Worm (Caenorhabditis elegans): ENCODE results near the gene flp-10.

flp-10 gene

DNA sequence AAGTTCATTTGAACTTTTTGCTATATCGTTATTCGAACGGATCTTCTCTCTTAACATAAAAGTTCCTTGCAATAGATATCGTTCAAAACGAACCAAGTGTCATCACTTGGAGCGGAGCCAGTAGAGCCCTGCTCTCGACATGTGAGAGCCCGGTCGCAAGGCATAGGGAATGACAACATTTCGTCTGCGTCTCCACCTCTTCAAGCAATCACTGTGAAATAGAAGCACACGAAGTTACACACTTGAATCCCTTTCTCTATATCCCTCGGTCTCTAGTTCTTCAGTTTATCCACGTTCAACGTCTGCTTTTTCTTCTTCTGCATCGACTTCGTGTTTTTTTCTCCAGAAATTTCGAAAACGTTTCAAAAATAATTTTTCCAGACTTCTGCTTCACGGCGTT lies 34.7 kb downstream of the flp-10 start, which contains the start of gene C49H3.6 (continued):
- TF ChIP-seq ama-1 (optimal IDR thresholded peaks at IDR 0.05) (no peak), nhr-28 (tag; optimal IDR thresholded peaks at IDR 0.05) (no peak), T26A8.4 (GFP tag; IDR thresholded peaks at IDR 0.05) (no peak), zfp-2 (tag; optimal IDR thresholded peaks at IDR 0.05) (no peak), nhr-11 (tag; optimal IDR thresholded peaks at IDR 0.05) (peak; percentile 30), aly-2 (tag; optimal IDR thresholded peaks at IDR 0.05) (no peak), madf-9 (GFP tag; conservative IDR thresholded peaks at IDR 0.05) (no peak), T20F7.1 (GFP tag; optimal IDR thresholded peaks at IDR 0.05) (no peak), fkh-10 (GFP tag; optimal IDR thresholded peaks at IDR 0.05) (no peak), ceh-32 (tag; optimal IDR thresholded peaks at IDR 0.05; ENCODE audit: poor library complexity) (no peak), set-16 (GFP tag; IDR thresholded peaks at IDR 0.05) (no peak), nhr-6 (tag; optimal IDR thresholded peaks at IDR 0.05) (no peak), ceh-62 (tag; optimal IDR thresholded peaks at IDR 0.05) (no peak), lsy-2 (tag; optimal IDR thresholded peaks at IDR 0.05) (peak in 1 of 2 experiments; percentile 75), spr-3 (GFP tag; optimal IDR thresholded peaks at IDR 0.05) (no peak), ceh-44 (GFP tag; IDR thresholded peaks at IDR 0.05) (no peak), dmd-8 (GFP tag; IDR thresholded peaks at IDR 0.05) (no peak), lin-15B (tag; optimal IDR thresholded peaks at IDR 0.05) (no peak), vab-7 (GFP tag; IDR thresholded peaks at IDR 0.05) (no peak), F37D6.2 (tag; optimal IDR thresholded peaks at IDR 0.05) (no peak), ceh-20 (GFP tag; IDR thresholded peaks at IDR 0.05) (no peak), Y75B8A.6 (GFP tag; IDR thresholded peaks at IDR 0.05) (no peak), lin-1 (GFP tag; IDR thresholded peaks at IDR 0.05) (no peak), nhr-102 (tag; optimal IDR thresholded peaks at IDR 0.05) (no peak), daf-8 (GFP tag; IDR thresholded peaks at IDR 0.05) (no peak), egl-27 (tag; optimal IDR thresholded peaks at IDR 0.05) (no peak), ctbp-1 (GFP tag; IDR thresholded peaks at IDR 0.05) (no peak), fos-1 (tag; optimal IDR thresholded peaks at IDR 0.05) (no peak), lin-13 (GFP tag; optimal IDR thresholded peaks at IDR 0.05) (no peak), nhr-77 (tag; optimal IDR thresholded peaks at IDR 0.05) (no peak), dmd-9 (GFP tag; IDR thresholded peaks at IDR 0.05) (no peak), sdz-12 (GFP tag; optimal IDR thresholded peaks at IDR 0.05) (no peak), mep-1 (tag; optimal IDR thresholded peaks at IDR 0.05) (peak; percentile 25), F10B5.3 (tag; optimal IDR thresholded peaks at IDR 0.05) (no peak), lin-29 (GFP tag; IDR thresholded peaks at IDR 0.05) (no peak), spr-1 (tag; optimal IDR thresholded peaks at IDR 0.05) (no peak), F26F4.8 (GFP tag; conservative IDR thresholded peaks at IDR 0.05) (no peak), ZK546.5 (tag; optimal IDR thresholded peaks at IDR 0.05) (no peak), nhr-76 (tag; optimal IDR thresholded peaks at IDR 0.05) (no peak), skn-1 (tag; optimal IDR thresholded peaks at IDR 0.05) (no peak), duxl-1 (tag; optimal IDR thresholded peaks at IDR 0.05; ENCODE audit: poor library complexity) (no peak), jun-1 (tag; optimal IDR thresholded peaks at IDR 0.05) (no peak), Y105C5A.15 (GFP tag; IDR thresholded peaks at IDR 0.05) (no peak), nhr-42 (GFP tag; IDR thresholded peaks at IDR 0.05) (no peak), mxl-3 (GFP tag; optimal IDR thresholded peaks at IDR 0.05) (peak; percentile 28), nhr-237 (tag; optimal IDR thresholded peaks at IDR 0.05) (no peak), lin-38 (GFP tag; IDR thresholded peaks at IDR 0.05) (no peak), nhr-10 (tag; optimal IDR thresholded peaks at IDR 0.05) (no peak), unc-39 (tag; optimal IDR thresholded peaks at IDR 0.05) (no peak), lim-7 (GFP tag; IDR thresholded peaks at IDR 0.05) (no peak), dmd-6 (GFP tag; IDR thresholded peaks at IDR 0.05) (0 out of 2 replicates have a peak, but pooled peaks have one; percentile 22), lir-3 (tag; optimal IDR thresholded peaks at IDR 0.05) (no peak), zfp-3 (GFP tag; conservative IDR thresholded peaks at IDR 0.05) (no peak), daf-19 (GFP tag; conservative IDR thresholded peaks at IDR 0.05) (no peak)
